Worm (Caenorhabditis elegans) whole organism, L4 larva: ENCODE results near the gene fbxa-105.

Experiments
- F44E2.7 ChIP-seq: fragments of 200-800 bp; sonication (Bioruptor generic); IDR thresholded peaks from 2 replicates; pipeline ENCODE4 v2.1.2; 2022; ENCODE audit warnings: missing genetic modification characterization, missing compliant biosample characterization
- ceh-62 ChIP-seq: sonication (generic microtip); optimal IDR thresholded peaks from 2 replicates; lab custom pipeline; 2017; ENCODE audit warnings: missing biosample characterization, missing genetic modification characterization
- cey-2 ChIP-seq: sonication (generic microtip); optimal IDR thresholded peaks from 3 replicates; lab custom pipeline; 2017; ENCODE audit warnings: missing genetic modification characterization, mild to moderate bottlenecking, missing compliant biosample characterization, antibody characterized with exemption, borderline replicate concordance; ENCODE audit not compliant: insufficient read depth
- ctbp-1 ChIP-seq: fragments of 200-800 bp; sonication (Bioruptor generic); IDR thresholded peaks from 2 replicates; pipeline ENCODE4 v1.3.6; 2022; ENCODE audit warnings: missing genetic modification reagents, missing genetic modification characterization, missing compliant biosample characterization
- daf-8 ChIP-seq: fragments of 200-800 bp; sonication (Bioruptor generic); IDR thresholded peaks from 2 replicates; pipeline ENCODE4 v1.3.6; 2022; ENCODE audit warnings: missing genetic modification characterization, missing compliant biosample characterization
- dmd-9 ChIP-seq: fragments of 200-800 bp; sonication (Bioruptor generic); IDR thresholded peaks from 2 replicates; pipeline ENCODE4 v1.3.6; 2022; ENCODE audit warnings: missing genetic modification reagents, missing genetic modification characterization, missing compliant biosample characterization
- duxl-1 ChIP-seq: sonication (generic microtip); optimal IDR thresholded peaks from 2 replicates; lab custom pipeline; 2016; ENCODE audit warnings: mild to moderate bottlenecking, missing genetic modification characterization, moderate library complexity, missing compliant biosample characterization; ENCODE audit not compliant: poor library complexity
- lin-1 ChIP-seq: fragments of 200-800 bp; sonication (Bioruptor generic); IDR thresholded peaks from 2 replicates; pipeline ENCODE4 v1.3.6; 2022; ENCODE audit warnings: missing genetic modification reagents, missing genetic modification characterization, missing compliant biosample characterization
- lsy-2 ChIP-seq, 2 experiments: fragments of 150-350 bp in 1 of 2; sonication (generic microtip) in 1 of 2; optimal IDR thresholded peaks; 2 replicates each; lab custom pipeline; 2014 to 2017; ENCODE audit warnings: missing biosample characterization in 2 of 2, missing genetic modification characterization in 2 of 2
- nhr-11 ChIP-seq: fragments of 150-350 bp; optimal IDR thresholded peaks from 2 replicates; lab custom pipeline; 2014; ENCODE audit warnings: missing biosample characterization, missing genetic modification characterization
- rbr-2 ChIP-seq: sonication (generic microtip); optimal IDR thresholded peaks from 2 replicates; lab custom pipeline; 2016; ENCODE audit warnings: missing genotype, missing genetic modification characterization, missing compliant biosample characterization
- saeg-2 ChIP-seq: fragments of 200-800 bp; sonication (Bioruptor generic); IDR thresholded peaks from 2 replicates; pipeline ENCODE4 v1.3.6; 2022; ENCODE audit warnings: missing genetic modification reagents, missing genetic modification characterization, missing compliant biosample characterization
- zfp-3 ChIP-seq: fragments of 200-800 bp; sonication (Bioruptor generic); conservative IDR thresholded peaks from 2 replicates; pipeline ENCODE4 v1.3.6; 2022; ENCODE audit warnings: missing genetic modification reagents, missing genetic modification characterization, missing compliant biosample characterization

Gene fbxa-105

DNA sequence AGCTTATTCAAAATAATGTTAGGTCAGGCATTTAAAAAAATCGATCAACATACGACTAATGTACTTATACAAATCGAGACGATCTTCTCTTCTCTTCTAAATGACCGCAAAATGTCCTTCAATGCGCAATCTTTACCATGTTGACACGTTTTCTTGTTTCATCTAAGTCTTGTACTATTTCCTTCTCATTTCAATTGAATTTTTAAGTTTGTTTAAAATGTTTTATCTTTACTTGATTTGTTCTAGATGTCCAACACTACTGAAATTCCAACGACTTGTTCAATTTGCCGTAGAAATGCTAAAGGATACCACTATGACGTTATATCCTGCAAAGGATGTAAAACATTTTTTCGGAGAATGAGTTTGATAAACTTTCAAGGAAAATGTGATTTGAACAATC lies 49.9 kb downstream of the fbxa-105 start, which contains the start of the genes nhr-263 and nhr-148:
nhr-263 (minus strand) TSS at position 101 of the 400 bp plus-strand sequence.
nhr-148 (plus strand) TSS at position 215 of the 400 bp plus-strand sequence.
- TF ChIP-seq F44E2.7 (GFP tag; lab: Robert Waterston, UW) (no peak), ceh-62 (no peak), nhr-11 (tag; lab: Kevin White, UChicago) (no peak), saeg-2 (GFP tag; lab: Robert Waterston, UW) (no peak), lsy-2 (tag; optimal IDR thresholded peaks at IDR 0.05; lab: Kevin White, UChicago) (no peak), zfp-3 (no peak), lin-1 (GFP tag; lab: Robert Waterston, UW) (no peak), rbr-2 (tag; lab: Kevin White, UChicago) (no peak), daf-8 (no peak), ctbp-1 (GFP tag; lab: Robert Waterston, UW) (no peak), cey-2 (tag; lab: Kevin White, UChicago) (no peak), dmd-9 (GFP tag; lab: Robert Waterston, UW) (no peak), duxl-1 (tag; lab: Kevin White, UChicago) (no peak)
- TF ChIP-seq, all 104 proteins: peak for 0
